Worm (Caenorhabditis elegans): ENCODE measurements around the gene klf-2.

klf-2 gene

DNA sequence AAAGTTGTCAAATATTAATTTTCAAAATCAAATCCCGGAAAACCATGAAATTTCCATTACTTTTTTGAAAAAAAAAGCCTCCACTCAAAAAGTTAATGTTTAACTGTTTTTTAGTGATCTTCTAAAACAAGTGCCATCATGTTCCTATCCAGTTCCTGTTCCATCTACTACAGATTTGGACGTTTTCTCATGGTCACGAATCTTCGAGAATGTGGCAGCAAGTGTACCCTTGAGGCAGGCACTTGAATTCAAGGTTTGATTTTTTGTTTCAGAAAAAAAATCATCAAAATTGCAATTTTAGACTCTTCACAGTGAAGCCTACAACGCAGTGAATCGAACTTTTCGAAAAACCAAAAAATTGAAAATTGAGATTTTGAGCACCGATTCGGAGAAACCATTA lies 29.0 kb downstream of the klf-2 start:
- TF ChIP-seq F10E7.11 (tag; optimal IDR thresholded peaks at IDR 0.05) (no peak), ama-1 (optimal IDR thresholded peaks at IDR 0.05) (peak; percentile 17), ama-1 (GFP tag; optimal IDR thresholded peaks at IDR 0.05) (no peak), rcor-1 (GFP tag; IDR thresholded peaks at IDR 0.05) (no peak), ceh-27 (GFP tag; optimal IDR thresholded peaks at IDR 0.05) (peak; percentile 2), Y53G8AR.9 (GFP tag; conservative IDR thresholded peaks at IDR 0.05) (no peak)

ce11 chrV:20716267-20716666 lies 30.8 kb downstream of the klf-2 start:
- TF ChIP-seq Y53G8AR.9 (GFP tag; conservative IDR thresholded peaks at IDR 0.05) = peak; percentile 76
- TF ChIP-seq ccch-3 (GFP tag; optimal IDR thresholded peaks at IDR 0.05) = no peak

DNA sequence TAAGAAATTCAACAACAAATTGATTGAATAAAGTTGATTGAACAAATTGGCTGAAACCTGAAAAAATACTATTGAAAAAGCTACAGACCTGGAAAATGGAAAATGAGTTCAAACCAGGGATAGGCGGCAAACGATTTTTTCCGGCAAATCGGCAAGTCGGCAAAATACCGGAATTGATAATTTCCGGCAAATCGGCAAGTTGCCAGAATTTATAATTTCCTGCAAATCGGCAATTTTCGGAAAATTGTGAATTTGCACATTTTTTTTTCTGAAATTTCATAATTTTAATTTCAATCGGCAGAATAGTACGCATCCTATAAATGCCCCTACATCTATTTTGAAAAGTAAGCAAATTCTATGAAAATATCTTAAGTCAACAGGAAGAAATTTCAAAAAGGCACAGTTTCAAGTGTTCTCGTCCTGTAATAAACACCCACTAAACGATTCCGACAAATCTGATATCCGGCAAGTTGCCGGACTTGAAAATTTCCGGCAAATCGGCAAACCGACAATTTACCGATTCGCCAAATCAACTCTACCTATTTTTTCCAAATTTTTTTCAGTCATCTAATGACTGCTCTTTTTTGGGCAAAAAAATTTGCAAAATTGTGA lies 31.5 kb downstream of the klf-2 start:
- no peak for TF ChIP-seq him-1 (tag; optimal IDR thresholded peaks at IDR 0.05)
- TF ChIP-seq F37B4.10 (GFP tag; IDR thresholded peaks at IDR 0.05) = 0 out of 2 replicates have a peak, but pooled peaks have one; percentile 5
- no peak for TF ChIP-seq let-526 (GFP tag; IDR thresholded peaks at IDR 0.05)
- no peak for TF ChIP-seq ceh-79 (tag; optimal IDR thresholded peaks at IDR 0.05)
- no peak for TF ChIP-seq ceh-27 (GFP tag; optimal IDR thresholded peaks at IDR 0.05)
- TF ChIP-seq B0035.1 (tag; optimal IDR thresholded peaks at IDR 0.05) = no peak
- TF ChIP-seq lin-35 (GFP tag; optimal IDR thresholded peaks at IDR 0.05) = peak in 1 of 3 experiments; percentile 38
- TF ChIP-seq K11D2.4 (GFP tag; IDR thresholded peaks at IDR 0.05) = 0 out of 2 replicates have a peak, but pooled peaks have one; percentile 35
- no peak for TF ChIP-seq dpff-1 (tag; optimal IDR thresholded peaks at IDR 0.05)
- no peak for TF ChIP-seq madf-6 (GFP tag; IDR thresholded peaks at IDR 0.05)
- peak; percentile 76 for TF ChIP-seq repo-1 (tag; optimal IDR thresholded peaks at IDR 0.05)
- TF ChIP-seq cebp-1 (GFP tag; IDR thresholded peaks at IDR 0.05) = peak; percentile 74
- peak; percentile 84 for TF ChIP-seq cebp-1 (tag; optimal IDR thresholded peaks at IDR 0.05)
- TF ChIP-seq somi-1 (GFP tag; optimal IDR thresholded peaks at IDR 0.05) = no peak
- no peak for TF ChIP-seq chd-7 (tag; optimal IDR thresholded peaks at IDR 0.05)
- peak; percentile 7 for TF ChIP-seq ztf-22 (GFP tag; optimal IDR thresholded peaks at IDR 0.05)
- no peak for TF ChIP-seq F49E8.2 (tag; optimal IDR thresholded peaks at IDR 0.05; ENCODE audit: insufficient read depth)
- 0 out of 2 replicates have a peak, but pooled peaks have one; percentile 22 for TF ChIP-seq B0336.3 (GFP tag; IDR thresholded peaks at IDR 0.05)
- TF ChIP-seq sdz-38 (tag; optimal IDR thresholded peaks at IDR 0.05) = no peak
- TF ChIP-seq T07F8.4 (tag; optimal IDR thresholded peaks at IDR 0.05) = no peak
- no peak for TF ChIP-seq K12H6.12 (tag; optimal IDR thresholded peaks at IDR 0.05)
- TF ChIP-seq hlh-12 (tag; optimal IDR thresholded peaks at IDR 0.05) = no peak
- no peak for TF ChIP-seq akir-1 (GFP tag; optimal IDR thresholded peaks at IDR 0.05)
- no peak for TF ChIP-seq hsf-1 (GFP tag; IDR thresholded peaks at IDR 0.05)
- TF ChIP-seq pbrm-1 (GFP tag; IDR thresholded peaks at IDR 0.05) = no peak
- no peak for TF ChIP-seq let-607 (tag; optimal IDR thresholded peaks at IDR 0.05)
- no peak for TF ChIP-seq F57A8.1 (GFP tag; optimal IDR thresholded peaks at IDR 0.05)
- peak; percentile 20 for TF ChIP-seq F52B5.7 (tag; optimal IDR thresholded peaks at IDR 0.05)
- TF ChIP-seq Y56A3A.18 (GFP tag; IDR thresholded peaks at IDR 0.05) = no peak
- TF ChIP-seq mel-28 (tag; optimal IDR thresholded peaks at IDR 0.05; ENCODE audit: borderline replicate concordance) = no peak
- 0 out of 2 replicates have a peak, but pooled peaks have one; percentile 66 for TF ChIP-seq nfyb-1 (GFP tag; IDR thresholded peaks at IDR 0.05)
- TF ChIP-seq lsl-1 (GFP tag; optimal IDR thresholded peaks at IDR 0.05) = no peak
- TF ChIP-seq die-1 (tag; optimal IDR thresholded peaks at IDR 0.05) = no peak
- no peak for TF ChIP-seq pha-4 (tag; optimal IDR thresholded peaks at IDR 0.05)
- TF ChIP-seq ceh-40 (GFP tag; IDR thresholded peaks at IDR 0.05) = no peak
- no peak for TF ChIP-seq T26A5.8 (tag; optimal IDR thresholded peaks at IDR 0.05)
- TF ChIP-seq nfya-2 (GFP tag; IDR thresholded peaks at IDR 0.05) = no peak
- TF ChIP-seq xnd-1 (tag; optimal IDR thresholded peaks at IDR 0.05) = no peak
- TF ChIP-seq madf-10 (tag; optimal IDR thresholded peaks at IDR 0.05) = no peak
- TF ChIP-seq tlf-1 (GFP tag; optimal IDR thresholded peaks at IDR 0.05) = peak; percentile 15
